Fruit fly (Drosophila melanogaster) whole organism, pupa: ENCODE measurements around the gene Tspo.

ENCODE experiments used
- CG10348 ChIP-seq: fragments of 200-800 bp; sonication (Bioruptor generic); IDR thresholded peaks from 2 replicates; pipeline ENCODE4 v1.3.6; 2022; ENCODE audit warnings: missing biosample characterization, missing genetic modification characterization
- CG34367 ChIP-seq: fragments of 200-800 bp; sonication (Bioruptor generic); optimal IDR thresholded peaks from 2 replicates; lab custom pipeline; 2018; ENCODE audit warnings: missing biosample characterization, mild to moderate bottlenecking, missing genetic modification characterization
- CG4496 ChIP-seq: fragments of 200-800 bp; sonication (Bioruptor generic); IDR thresholded peaks from 3 replicates; pipeline ENCODE4 v1.3.6; 2022; ENCODE audit warnings: missing biosample characterization, missing genetic modification characterization
- CG8301 ChIP-seq: fragments of 200-800 bp; sonication (Bioruptor generic); optimal IDR thresholded peaks from 2 replicates; lab custom pipeline; 2018; ENCODE audit warnings: missing biosample characterization, mild to moderate bottlenecking, missing genetic modification characterization
- D1 ChIP-seq: fragments of 200-800 bp; sonication (Bioruptor generic); optimal IDR thresholded peaks from 2 replicates; lab custom pipeline; 2018; ENCODE audit warnings: missing biosample characterization, mild to moderate bottlenecking, missing genetic modification characterization, moderate library complexity
- EcR ChIP-seq: fragments of 200-800 bp; sonication (Bioruptor generic); optimal IDR thresholded peaks from 3 replicates; lab custom pipeline; 2019; ENCODE audit warnings: missing biosample characterization, missing genetic modification characterization, mild to moderate bottlenecking, moderate library complexity, missing genetic modification reagents
- Pif1A ChIP-seq: fragments of 200-800 bp; sonication (Bioruptor generic); optimal IDR thresholded peaks from 3 replicates; lab custom pipeline; 2016; ENCODE audit warnings: missing biosample characterization, missing genetic modification characterization
- fd96Ca ChIP-seq: fragments of 200-800 bp; sonication (Bioruptor generic); IDR thresholded peaks from 3 replicates; pipeline ENCODE4 v1.3.6; 2022; ENCODE audit warnings: missing biosample characterization, missing genetic modification characterization
- rn ChIP-seq: fragments of 200-800 bp; sonication (Bioruptor generic); IDR thresholded peaks from 2 replicates; pipeline ENCODE4 v1.3.6; 2022; ENCODE audit warnings: missing biosample characterization, missing genetic modification characterization

dm6 chr2L:594048-594447 lies 34.6 kb downstream of the Tspo start:
- no peak for TF ChIP-seq fd96Ca (GFP tag; lab: Robert Waterston, UW)
- TF ChIP-seq CG10348 (GFP tag; lab: Robert Waterston, UW), result no peak
- no peak for TF ChIP-seq D1 (tag; lab: Kevin White, UChicago)
- no peak for TF ChIP-seq CG4496 (GFP tag; lab: Robert Waterston, UW)
- no peak for TF ChIP-seq CG8301 (tag; lab: Kevin White, UChicago)
- TF ChIP-seq Pif1A, result no peak
- no peak for TF ChIP-seq EcR (GFP tag; lab: Kevin White, UChicago)
- TF ChIP-seq rn (GFP tag; lab: Robert Waterston, UW), result 0 out of 2 replicates have a peak, but pooled peaks have one; percentile 6
- no peak for TF ChIP-seq CG34367 (tag; lab: Kevin White, UChicago)
